Fruit fly (Drosophila melanogaster): Measurements from ENCODE around the gene Moe.
A peak's percentile ranks its signal among the peaks of the same experiment; 100 is the strongest.

The Moe gene

DNA sequence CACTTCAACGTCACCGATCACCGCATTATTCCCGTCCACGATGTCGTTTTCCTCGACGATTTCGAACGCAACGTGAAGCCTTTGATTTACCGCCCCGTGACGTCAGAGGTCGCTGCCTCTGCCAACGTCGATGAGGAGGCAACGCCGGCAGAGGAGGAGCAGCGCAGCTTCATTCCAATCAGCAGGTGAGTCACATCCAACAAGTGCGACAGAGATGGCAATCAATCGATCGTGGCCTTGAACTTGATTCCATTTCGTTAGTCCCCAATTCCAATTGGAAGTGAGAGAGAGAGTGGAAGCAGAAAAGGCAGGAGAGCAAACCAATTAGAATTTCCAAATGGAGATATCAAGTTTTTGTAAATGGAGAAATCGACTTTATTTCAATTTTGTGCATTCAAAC, 10.0 kb upstream of the Moe start:
- TF ChIP-seq Blimp-1 (GFP tag; optimal IDR thresholded peaks at IDR 0.05) (peak; percentile 2), CG6163 (GFP tag; IDR thresholded peaks at IDR 0.05) (no peak)

DNA sequence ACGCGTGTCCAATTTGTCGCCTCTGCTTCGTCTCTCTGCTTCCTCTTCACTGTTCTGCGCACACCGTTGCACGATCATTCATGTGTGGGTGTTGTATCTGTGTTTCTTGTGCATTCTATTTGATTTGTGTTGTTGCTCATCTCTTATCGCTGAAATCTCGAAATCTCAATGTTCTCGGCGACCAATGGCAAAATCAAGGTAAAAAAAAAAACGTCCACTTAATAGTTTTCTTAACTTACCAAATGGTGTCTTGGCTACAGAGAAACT, 9.3 kb upstream of the Moe start:
- TF ChIP-seq achi (GFP tag; optimal IDR thresholded peaks at IDR 0.05) (no peak), Gug (GFP tag; IDR thresholded peaks at IDR 0.05) (no peak), CG34406 (GFP tag; optimal IDR thresholded peaks at IDR 0.05) (no peak), esn (GFP tag; optimal IDR thresholded peaks at IDR 0.05) (no peak), acj6 (GFP tag; optimal IDR thresholded peaks at IDR 0.05) (no peak), CG3919 (GFP tag; optimal IDR thresholded peaks at IDR 0.05) (no peak), lz (GFP tag; optimal IDR thresholded peaks at IDR 0.05) (no peak), Sox14 (GFP tag; optimal IDR thresholded peaks at IDR 0.05) (no peak), Smox (GFP tag; optimal IDR thresholded peaks at IDR 0.05) (no peak), CG11902 (GFP tag; optimal IDR thresholded peaks at IDR 0.05) (no peak), Hr4 (GFP tag; optimal IDR thresholded peaks at IDR 0.05) (no peak), cyc (GFP tag; optimal IDR thresholded peaks at IDR 0.05) (no peak), Hr38 (GFP tag; optimal IDR thresholded peaks at IDR 0.05) (no peak), CG4318 (GFP tag; optimal IDR thresholded peaks at IDR 0.05) (no peak)

DNA sequence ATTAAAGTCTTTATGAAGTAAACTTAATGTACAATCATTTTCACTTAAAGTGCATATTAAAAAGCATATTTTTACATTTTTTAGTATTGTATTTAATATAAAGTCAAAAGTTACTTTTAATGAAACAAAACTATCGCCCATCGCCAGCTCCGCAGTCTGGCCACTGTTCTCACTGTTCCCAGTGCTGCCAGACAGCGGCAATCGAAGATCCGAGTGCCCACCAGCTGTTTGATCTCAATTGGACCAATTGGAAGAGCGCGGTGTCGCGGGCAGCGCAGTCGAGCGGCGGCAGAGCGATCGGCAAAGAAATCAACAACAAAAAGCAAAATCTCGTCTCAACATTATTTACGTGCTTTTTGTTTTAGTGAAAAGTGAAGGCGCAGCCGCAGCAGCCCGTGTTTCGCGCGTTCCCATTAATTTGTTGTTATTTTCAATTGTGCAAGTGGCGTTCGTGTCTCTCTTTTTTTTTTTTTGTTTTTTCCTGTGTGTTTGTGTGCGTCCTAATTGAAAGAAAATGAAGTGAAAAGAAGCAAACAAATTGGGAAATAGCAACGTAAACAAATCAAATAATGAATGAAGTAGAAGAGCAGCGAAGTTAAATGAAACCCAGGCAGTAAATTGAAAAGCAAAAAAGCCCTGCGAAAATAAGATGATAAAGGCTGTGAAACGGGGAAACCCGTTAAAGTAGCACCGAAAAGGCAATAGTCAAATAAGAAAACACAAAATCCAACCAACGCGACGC, 8.8 kb upstream of the Moe start, which contains the start of gene rdgA:
rdgA (plus strand) TSS at position 264 of the 742 bp plus-strand sequence.
- TF ChIP-seq svp (GFP tag) (no peak), CG11294 (GFP tag; IDR thresholded peaks at IDR 0.05) (no peak), Hr4 (GFP tag; optimal IDR thresholded peaks at IDR 0.05) (peak; percentile 2), Met (GFP tag; optimal IDR thresholded peaks at IDR 0.05) (no peak), fd85E (GFP tag; optimal IDR thresholded peaks at IDR 0.05) (no peak), CG3919 (GFP tag; optimal IDR thresholded peaks at IDR 0.05) (no peak), CG6854 (GFP tag; optimal IDR thresholded peaks at IDR 0.05) (no peak), CG6276 (GFP tag; optimal IDR thresholded peaks at IDR 0.05) (peak; percentile 53), eg (GFP tag; IDR thresholded peaks at IDR 0.05) (peak; percentile 46; the same call in 1 of the 3 replicates), CG10631 (GFP tag; optimal IDR thresholded peaks at IDR 0.05) (peak; percentile 19), CG8119 (GFP tag; IDR thresholded peaks at IDR 0.05) (peak; percentile 45; the same call in 2 of the 3 replicates), spab (GFP tag; optimal IDR thresholded peaks at IDR 0.05) (no peak), CG8632 (GFP tag; optimal IDR thresholded peaks at IDR 0.05) (no peak), CG11762 (GFP tag; optimal IDR thresholded peaks at IDR 0.05; ENCODE audit: insufficient read depth) (no peak), esn (GFP tag; optimal IDR thresholded peaks at IDR 0.05) (peak; percentile 1), Ets96B (tag; optimal IDR thresholded peaks at IDR 0.05) (no peak), Hr38 (GFP tag; optimal IDR thresholded peaks at IDR 0.05) (no peak), Sox14 (GFP tag; optimal IDR thresholded peaks at IDR 0.05) (no peak), CG1621 (tag; optimal IDR thresholded peaks at IDR 0.05) (no peak), lz (GFP tag; optimal IDR thresholded peaks at IDR 0.05) (peak; percentile 20), OdsH (GFP tag; optimal IDR thresholded peaks at IDR 0.05) (peak; percentile 20), Eip75B (GFP tag; optimal IDR thresholded peaks at IDR 0.05) (no peak), CG31627 (GFP tag; optimal IDR thresholded peaks at IDR 0.05) (peak; percentile 25), Eip78C (GFP tag) (peak; percentile 53), CG6792 (GFP tag; optimal IDR thresholded peaks at IDR 0.05) (no peak), Sox15 (GFP tag; optimal IDR thresholded peaks at IDR 0.05) (no peak), Eip93F (GFP tag; optimal IDR thresholded peaks at IDR 0.05) (no peak), CG6808 (GFP tag; optimal IDR thresholded peaks at IDR 0.05) (no peak), CG9139 (GFP tag; optimal IDR thresholded peaks at IDR 0.05) (no peak), CG8319 (GFP tag; optimal IDR thresholded peaks at IDR 0.05) (no peak), acj6 (GFP tag; optimal IDR thresholded peaks at IDR 0.05) (no peak), fd59A (GFP tag; optimal IDR thresholded peaks at IDR 0.05) (no peak), Gug (GFP tag; IDR thresholded peaks at IDR 0.05) (no peak), cyc (GFP tag; optimal IDR thresholded peaks at IDR 0.05) (peak; percentile 0), CG11902 (GFP tag; optimal IDR thresholded peaks at IDR 0.05) (no peak), Ets21C (GFP tag; optimal IDR thresholded peaks at IDR 0.05) (peak; percentile 12), CG6163 (GFP tag; IDR thresholded peaks at IDR 0.05) (peak; percentile 51; the same call in 2 of the 3 replicates), pdm3 (GFP tag; optimal IDR thresholded peaks at IDR 0.05) (peak; percentile 18), fkh (GFP tag; optimal IDR thresholded peaks at IDR 0.05) (peak; percentile 17), achi (GFP tag; optimal IDR thresholded peaks at IDR 0.05) (no peak), CG7368 (GFP tag; optimal IDR thresholded peaks at IDR 0.05) (no peak), CG3032 (tag; optimal IDR thresholded peaks at IDR 0.05) (no peak), CG16779 (tag; optimal IDR thresholded peaks at IDR 0.05) (no peak)

All from whole organism, prepupa.